Fruit fly (Drosophila melanogaster) whole organism, adult: Measurements from ENCODE around the gene Pex19.

ENCODE experiments used
- CG11617 ChIP-seq: fragments of 200-800 bp; sonication (Bioruptor generic); optimal IDR thresholded peaks from 2 replicates; lab custom pipeline; 2017; ENCODE audit warnings: mild to moderate bottlenecking, missing biosample characterization, missing genetic modification reagents, missing genetic modification characterization
- CG14711 ChIP-seq: fragments of 200-800 bp; sonication (Bioruptor generic); optimal IDR thresholded peaks from 2 replicates; lab custom pipeline; 2018; ENCODE audit warnings: missing biosample characterization, mild to moderate bottlenecking, missing genetic modification characterization, moderate library complexity
- CG1620 ChIP-seq: fragments of 200-800 bp; sonication (Bioruptor generic); optimal IDR thresholded peaks from 2 replicates; lab custom pipeline; 2016; ENCODE audit warnings: missing biosample characterization, missing genetic modification characterization
- CG33017 ChIP-seq: fragments of 200-800 bp; sonication (Bioruptor generic); optimal IDR thresholded peaks from 2 replicates; lab custom pipeline; 2018; ENCODE audit warnings: missing biosample characterization, mild to moderate bottlenecking, missing genetic modification characterization, moderate library complexity
- CG7045 ChIP-seq: fragments of 200-800 bp; sonication (Bioruptor generic); optimal IDR thresholded peaks from 2 replicates; lab custom pipeline; 2017; ENCODE audit warnings: missing biosample characterization, mild to moderate bottlenecking, missing genetic modification characterization
- Clk ChIP-seq: fragments of 200-800 bp; sonication (Bioruptor generic); optimal IDR thresholded peaks from 2 replicates; lab custom pipeline; 2017; ENCODE audit warnings: missing biosample characterization, missing genetic modification characterization
- Crg-1 ChIP-seq: fragments of 200-800 bp; sonication (Bioruptor generic); optimal IDR thresholded peaks from 2 replicates; lab custom pipeline; 2016; ENCODE audit warnings: missing biosample characterization, missing genetic modification characterization
- Hr96 ChIP-seq: fragments of 200-800 bp; sonication (Bioruptor generic); optimal IDR thresholded peaks from 2 replicates; lab custom pipeline; 2016; ENCODE audit warnings: missing biosample characterization, missing genetic modification characterization
- Mnt ChIP-seq: fragments of 200-800 bp; sonication (Bioruptor generic); optimal IDR thresholded peaks from 2 replicates; lab custom pipeline; 2016; ENCODE audit warnings: missing biosample characterization, mild to moderate bottlenecking, missing genetic modification characterization
- cic ChIP-seq: fragments of 200-800 bp; sonication (Bioruptor generic); optimal IDR thresholded peaks from 2 replicates; lab custom pipeline; 2017; ENCODE audit warnings: missing biosample characterization, mild to moderate bottlenecking, missing genetic modification characterization, moderate library complexity
- pad ChIP-seq: fragments of 200-800 bp; sonication (Bioruptor generic); optimal IDR thresholded peaks from 3 replicates; lab custom pipeline; 2017; ENCODE audit warnings: missing biosample characterization, missing genetic modification characterization, mild to moderate bottlenecking, moderate library complexity, missing genetic modification reagents
- tj ChIP-seq: fragments of 200-800 bp; sonication (Bioruptor generic); optimal IDR thresholded peaks from 3 replicates; lab custom pipeline; 2017; ENCODE audit warnings: missing biosample characterization, mild to moderate bottlenecking, missing genetic modification characterization, moderate library complexity

DNA sequence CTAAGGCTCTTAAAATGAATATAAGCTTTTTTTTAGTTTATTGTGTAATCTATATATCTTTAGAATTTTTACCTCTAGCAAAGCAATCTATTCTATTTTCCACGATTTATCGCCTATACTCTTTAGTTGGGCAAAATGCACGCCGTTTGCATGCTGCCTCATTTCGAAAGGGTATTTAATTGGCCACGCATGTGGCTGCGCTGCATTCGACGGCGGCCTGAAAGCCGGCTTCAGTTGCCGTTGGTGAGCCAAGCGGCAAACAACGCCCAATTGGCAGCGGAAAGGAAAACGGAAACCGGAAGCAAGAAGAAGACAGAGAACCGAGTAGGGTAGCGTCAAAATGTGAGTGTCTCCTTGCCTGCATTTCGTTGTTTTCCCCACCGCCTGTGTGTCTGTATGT, 15.8 kb upstream of the Pex19 start, which contains the start of gene CG14947:
- TF ChIP-seq CG11617 (GFP tag; lab: Kevin White, UChicago) (no peak), Mnt (GFP tag; lab: Kevin White, UChicago) (no peak), CG7045 (GFP tag; lab: Kevin White, UChicago) (no peak), pad (no peak), cic (no peak), Crg-1 (GFP tag; lab: Kevin White, UChicago) (no peak), Hr96 (no peak), CG14711 (tag; lab: Kevin White, UChicago) (no peak), Clk (GFP tag; lab: Kevin White, UChicago) (no peak), CG33017 (tag; lab: Kevin White, UChicago) (no peak), tj (GFP tag; lab: Kevin White, UChicago) (no peak), CG1620 (no peak)
